Worm (Caenorhabditis elegans) whole organism, young adult: Measurements from ENCODE around the gene srw-90.

Experiments
- D2030.7 ChIP-seq: fragments of 200-800 bp; sonication (Bioruptor generic); IDR thresholded peaks from 2 replicates; pipeline ENCODE4 v1.3.6; 2022; ENCODE audit warnings: missing genetic modification reagents, missing genetic modification characterization, missing compliant biosample characterization
- F49E8.2 ChIP-seq: sonication (generic microtip); optimal IDR thresholded peaks from 3 replicates; lab custom pipeline; 2017; ENCODE audit warnings: missing genetic modification characterization, mild to moderate bottlenecking, missing compliant biosample characterization, antibody characterized with exemption, moderate library complexity; ENCODE audit not compliant: insufficient read depth
- attf-3 ChIP-seq: fragments of 200-800 bp; sonication (Bioruptor generic); conservative IDR thresholded peaks from 2 replicates; pipeline ENCODE4 v1.3.6; 2022; ENCODE audit warnings: missing genetic modification reagents, missing genetic modification characterization, missing compliant biosample characterization
- bed-2 ChIP-seq: fragments of 200-800 bp; sonication (Bioruptor generic); IDR thresholded peaks from 2 replicates; pipeline ENCODE4 v1.3.6; 2022; ENCODE audit warnings: missing genetic modification reagents, missing genetic modification characterization, missing compliant biosample characterization
- ccch-3 ChIP-seq: fragments of 200-800 bp; sonication (Bioruptor generic); optimal IDR thresholded peaks from 2 replicates; lab custom pipeline; 2018; ENCODE audit warnings: mild to moderate bottlenecking, missing genetic modification characterization, missing compliant biosample characterization
- chd-7 ChIP-seq: sonication (generic microtip); optimal IDR thresholded peaks from 2 replicates; lab custom pipeline; 2016; ENCODE audit warnings: mild to moderate bottlenecking, missing genetic modification characterization, moderate library complexity, missing compliant biosample characterization
- egl-44 ChIP-seq: fragments of 200-800 bp; sonication (Bioruptor generic); IDR thresholded peaks from 2 replicates; pipeline ENCODE4 v1.3.6; 2022; ENCODE audit warnings: missing genetic modification reagents, missing genetic modification characterization, missing compliant biosample characterization
- lin-54 ChIP-seq: fragments of 200-800 bp; sonication (Bioruptor generic); optimal IDR thresholded peaks from 2 replicates; lab custom pipeline; 2018; ENCODE audit warnings: mild to moderate bottlenecking, missing genetic modification characterization, missing compliant biosample characterization
- nfya-1 ChIP-seq: sonication (generic microtip); optimal IDR thresholded peaks from 2 replicates; lab custom pipeline; 2017; ENCODE audit warnings: antibody characterized with exemption, missing compliant biosample characterization, missing genetic modification characterization, borderline replicate concordance; ENCODE audit not compliant: insufficient read depth
- pha-4 ChIP-seq: fragments of 150-350 bp; sonication (generic microtip); optimal IDR thresholded peaks from 2 replicates; lab custom pipeline; 2014; ENCODE audit warnings: missing biosample characterization, missing genetic modification reagents, missing genetic modification characterization
- rec-8 ChIP-seq, 2 experiments: sonication (generic microtip); optimal IDR thresholded peaks; 2 replicates each; lab custom pipeline; 2016; ENCODE audit warnings: mild to moderate bottlenecking in 2 of 2, missing genetic modification characterization in 2 of 2, missing genetic modification reagents in 2 of 2, missing genotype in 2 of 2, missing biosample characterization in 1 of 2, missing compliant biosample characterization in 1 of 2, moderate library complexity in 1 of 2
- repo-1 ChIP-seq: sonication (generic microtip); optimal IDR thresholded peaks from 2 replicates; lab custom pipeline; 2017; ENCODE audit warnings: mild to moderate bottlenecking, missing genetic modification characterization, missing compliant biosample characterization
- zfh-2 ChIP-seq: fragments of 200-800 bp; sonication (Bioruptor generic); conservative IDR thresholded peaks from 2 replicates; pipeline ENCODE4 v1.3.6; 2022; ENCODE audit warnings: missing genetic modification reagents, missing genetic modification characterization, missing compliant biosample characterization

DNA sequence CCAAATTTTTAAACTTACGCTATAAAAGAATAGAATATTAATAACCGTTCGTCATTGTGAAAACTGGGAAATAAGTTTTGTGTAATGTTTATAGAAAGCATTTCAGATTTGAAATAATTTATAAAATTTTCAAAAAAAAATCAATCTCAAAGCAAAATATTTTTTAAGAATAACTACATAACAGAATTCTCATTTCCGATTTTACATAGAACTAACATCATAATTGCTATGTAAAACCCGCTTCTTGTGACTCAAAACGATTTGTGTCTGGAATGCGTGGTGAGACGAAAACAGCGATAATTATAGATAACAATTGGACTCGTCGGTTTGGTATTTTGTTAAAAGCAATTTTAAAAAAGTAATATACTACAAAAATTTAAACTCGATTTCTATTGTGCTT is 21.1 kb upstream of the srw-90 start, which contains the start of gene srw-91:
- no peak for TF ChIP-seq repo-1
- no peak for TF ChIP-seq lin-54 (GFP tag; lab: Kevin White, UChicago)
- no peak for TF ChIP-seq nfya-1
- no peak for TF ChIP-seq pha-4 (tag; lab: Kevin White, UChicago)
- TF ChIP-seq ccch-3 = no peak
- TF ChIP-seq egl-44 (GFP tag; lab: Robert Waterston, UW) = no peak
- no peak for TF ChIP-seq zfh-2 (GFP tag; lab: Robert Waterston, UW)
- TF ChIP-seq chd-7 (tag; lab: Kevin White, UChicago) = no peak
- no peak for TF ChIP-seq D2030.7 (GFP tag; lab: Robert Waterston, UW)
- TF ChIP-seq bed-2 = no peak
- no peak for TF ChIP-seq attf-3 (GFP tag; lab: Robert Waterston, UW)
- no peak for TF ChIP-seq rec-8 (tag; optimal IDR thresholded peaks at IDR 0.05; lab: Kevin White, UChicago)
- TF ChIP-seq F49E8.2 = no peak
